Fruit fly (Drosophila melanogaster): ENCODE data around the gene tup.

Gene tup

DNA sequence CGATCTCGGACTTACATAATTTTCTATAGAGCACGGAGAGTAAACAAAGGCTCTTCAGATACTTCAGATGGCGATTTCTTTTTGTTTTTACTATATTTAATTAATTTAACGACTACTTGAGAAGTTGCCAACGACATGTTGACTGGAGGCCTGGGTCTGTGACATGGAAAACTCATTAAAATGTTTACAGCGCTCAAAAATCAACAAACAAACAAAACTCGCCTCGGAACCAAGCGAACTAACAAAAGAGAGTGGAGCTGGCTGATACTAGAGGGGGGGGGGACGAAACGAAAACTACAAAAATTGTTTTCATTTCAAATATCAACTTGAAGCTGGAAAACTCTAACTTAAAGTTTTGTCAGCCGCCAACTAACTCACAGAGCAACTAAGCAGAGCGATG lies 2.6 kb downstream of the tup start:
- TF ChIP-seq CG10348 (GFP tag; IDR thresholded peaks at IDR 0.05) (no peak), CG17806 (tag; optimal IDR thresholded peaks at IDR 0.05) (no peak), CG4496 (GFP tag; IDR thresholded peaks at IDR 0.05) (no peak), Ets98B (GFP tag; IDR thresholded peaks at IDR 0.05) (no peak), Snoo (tag; optimal IDR thresholded peaks at IDR 0.05) (no peak), Pif1B (GFP tag; optimal IDR thresholded peaks at IDR 0.05) (no peak), D1 (tag; optimal IDR thresholded peaks at IDR 0.05) (no peak), rn (GFP tag; IDR thresholded peaks at IDR 0.05) (no peak), EcR (GFP tag; optimal IDR thresholded peaks at IDR 0.05) (no peak), fd96Ca (GFP tag; IDR thresholded peaks at IDR 0.05) (no peak), CG8301 (tag; optimal IDR thresholded peaks at IDR 0.05) (no peak), CG12605 (GFP tag; IDR thresholded peaks at IDR 0.05) (no peak), CG32121 (GFP tag; IDR thresholded peaks at IDR 0.05) (no peak), CG13204 (GFP tag; optimal IDR thresholded peaks at IDR 0.05) (no peak), CG14655 (GFP tag; optimal IDR thresholded peaks at IDR 0.05) (no peak), CG8159 (tag; optimal IDR thresholded peaks at IDR 0.05) (no peak), Pif1A (GFP tag; optimal IDR thresholded peaks at IDR 0.05) (no peak), CG34367 (tag; optimal IDR thresholded peaks at IDR 0.05) (no peak), CG15710 (tag; optimal IDR thresholded peaks at IDR 0.05) (no peak), gl (tag; optimal IDR thresholded peaks at IDR 0.05) (no peak)

DNA sequence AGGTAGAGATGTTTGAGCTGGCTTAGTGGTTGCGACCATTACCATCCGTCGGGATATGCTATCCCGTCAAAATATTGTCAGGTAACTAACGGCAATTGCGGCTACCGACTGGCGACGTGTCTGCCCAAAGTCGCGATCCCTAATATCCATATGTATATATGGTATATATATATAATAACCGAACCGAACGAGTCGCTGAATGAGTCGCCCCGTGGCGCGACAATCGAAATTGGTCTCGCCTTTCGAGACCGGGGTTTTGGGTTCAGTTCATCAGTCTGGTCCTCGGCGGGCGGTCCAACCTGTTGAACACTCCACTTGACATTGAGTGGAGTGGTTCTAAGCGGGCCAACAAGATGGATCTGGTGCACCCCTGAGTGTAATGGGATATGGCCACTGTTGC lies 5.8 kb downstream of the tup start:
- TF ChIP-seq CG12605 (GFP tag; IDR thresholded peaks at IDR 0.05): no peak
- TF ChIP-seq Pif1A (GFP tag; optimal IDR thresholded peaks at IDR 0.05): no peak
- TF ChIP-seq Snoo (tag; optimal IDR thresholded peaks at IDR 0.05): no peak
- TF ChIP-seq Pif1B (GFP tag; optimal IDR thresholded peaks at IDR 0.05): no peak
- no peak for TF ChIP-seq CG34367 (tag; optimal IDR thresholded peaks at IDR 0.05)
- no peak for TF ChIP-seq gl (tag; optimal IDR thresholded peaks at IDR 0.05)
- no peak for TF ChIP-seq EcR (GFP tag; optimal IDR thresholded peaks at IDR 0.05)
- TF ChIP-seq CG14655 (GFP tag; optimal IDR thresholded peaks at IDR 0.05): no peak
- TF ChIP-seq CG8301 (tag; optimal IDR thresholded peaks at IDR 0.05): no peak
- TF ChIP-seq CG17806 (tag; optimal IDR thresholded peaks at IDR 0.05): no peak
- no peak for TF ChIP-seq Ets98B (GFP tag; IDR thresholded peaks at IDR 0.05)
- TF ChIP-seq CG9948 (tag; optimal IDR thresholded peaks at IDR 0.05): no peak

DNA sequence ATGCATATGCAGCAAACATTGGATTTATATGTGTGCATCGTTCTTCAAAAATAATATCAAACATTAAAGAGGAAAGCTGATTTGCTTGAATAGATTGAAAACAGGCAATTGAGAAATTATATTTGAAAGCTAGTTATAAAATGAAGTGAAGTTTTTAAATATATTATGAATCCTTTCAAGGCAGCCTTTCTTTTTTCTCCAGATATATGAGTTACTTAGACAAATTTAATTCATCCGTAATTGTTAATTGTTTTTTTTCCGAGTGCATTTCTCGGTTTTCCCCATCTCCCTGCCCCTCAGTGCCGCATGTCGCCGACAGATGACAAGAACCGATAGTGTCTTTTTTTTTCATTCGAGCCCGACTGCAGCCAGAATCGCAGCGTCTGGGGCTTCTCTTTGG lies 9.2 kb downstream of the tup start:
- TF ChIP-seq CG9948 (tag; optimal IDR thresholded peaks at IDR 0.05) (no peak), CG13204 (GFP tag; optimal IDR thresholded peaks at IDR 0.05) (no peak), CG12605 (GFP tag; IDR thresholded peaks at IDR 0.05) (no peak), CG34367 (tag; optimal IDR thresholded peaks at IDR 0.05) (peak; percentile 2), D1 (tag; optimal IDR thresholded peaks at IDR 0.05) (no peak)

DNA sequence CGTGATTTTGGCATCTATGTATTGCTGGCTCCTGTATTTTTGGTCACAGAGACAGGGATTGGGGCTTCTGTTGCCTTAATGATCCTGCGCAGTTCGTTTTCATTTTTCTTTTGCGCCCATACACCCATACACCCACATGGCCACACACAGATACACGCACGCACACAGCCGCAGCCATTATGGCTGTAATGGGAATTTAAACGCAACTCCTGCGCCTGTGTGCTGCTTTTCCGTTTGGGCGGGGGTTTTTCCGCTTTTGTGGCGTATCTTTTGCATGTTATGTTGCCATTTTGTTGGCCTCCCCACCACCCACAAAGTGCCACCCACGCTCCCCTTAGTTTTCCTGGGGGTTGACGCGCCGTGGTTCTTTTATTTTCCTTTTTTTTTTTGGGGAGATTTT lies 13.2 kb downstream of the tup start:
- TF ChIP-seq gl (tag; optimal IDR thresholded peaks at IDR 0.05) (no peak), rn (GFP tag; IDR thresholded peaks at IDR 0.05) (no peak), Pif1A (GFP tag; optimal IDR thresholded peaks at IDR 0.05) (no peak), D1 (tag; optimal IDR thresholded peaks at IDR 0.05) (no peak), EcR (GFP tag; optimal IDR thresholded peaks at IDR 0.05) (no peak), CG13204 (GFP tag; optimal IDR thresholded peaks at IDR 0.05) (no peak), CG17806 (tag; optimal IDR thresholded peaks at IDR 0.05) (no peak), CG4496 (GFP tag; IDR thresholded peaks at IDR 0.05) (no peak), Pif1B (GFP tag; optimal IDR thresholded peaks at IDR 0.05) (no peak), CG34367 (tag; optimal IDR thresholded peaks at IDR 0.05) (no peak), CG32121 (GFP tag; IDR thresholded peaks at IDR 0.05) (no peak)

DNA sequence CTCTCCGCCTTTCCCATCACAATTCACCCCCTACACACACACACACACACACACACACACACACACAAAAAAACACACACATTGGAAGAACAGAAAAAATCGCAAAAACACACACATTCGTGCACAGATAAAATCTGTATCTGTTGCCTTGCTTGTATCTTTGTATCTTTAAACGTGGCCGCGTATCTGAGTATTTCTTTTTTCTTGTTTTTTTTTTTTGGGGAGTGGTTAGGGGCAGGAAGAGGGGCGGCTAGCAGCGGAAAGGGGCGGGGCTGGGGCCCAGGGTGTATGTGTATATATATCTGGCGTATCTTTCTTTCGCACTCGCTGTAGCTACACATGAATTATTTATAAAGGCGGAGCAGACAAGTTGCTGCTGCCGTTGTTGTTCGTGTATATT lies 14.5 kb downstream of the tup start:
- TF ChIP-seq CG14655 (GFP tag; optimal IDR thresholded peaks at IDR 0.05) (no peak), CG34367 (tag; optimal IDR thresholded peaks at IDR 0.05) (peak; percentile 15), CG4496 (GFP tag; IDR thresholded peaks at IDR 0.05) (peak; percentile 33; the same call in 1 of the 3 replicates), Pif1B (GFP tag; optimal IDR thresholded peaks at IDR 0.05) (no peak), gl (tag; optimal IDR thresholded peaks at IDR 0.05) (peak; percentile 3), CG8159 (tag; optimal IDR thresholded peaks at IDR 0.05) (no peak), CG13204 (GFP tag; optimal IDR thresholded peaks at IDR 0.05) (no peak), CG15710 (tag; optimal IDR thresholded peaks at IDR 0.05) (no peak), CG17806 (tag; optimal IDR thresholded peaks at IDR 0.05) (no peak), Snoo (tag; optimal IDR thresholded peaks at IDR 0.05) (peak; percentile 20), Ets98B (GFP tag; IDR thresholded peaks at IDR 0.05) (0 out of 2 replicates have a peak, but pooled peaks have one; percentile 11), CG12605 (GFP tag; IDR thresholded peaks at IDR 0.05) (no peak), Pif1A (GFP tag; optimal IDR thresholded peaks at IDR 0.05) (no peak)

DNA sequence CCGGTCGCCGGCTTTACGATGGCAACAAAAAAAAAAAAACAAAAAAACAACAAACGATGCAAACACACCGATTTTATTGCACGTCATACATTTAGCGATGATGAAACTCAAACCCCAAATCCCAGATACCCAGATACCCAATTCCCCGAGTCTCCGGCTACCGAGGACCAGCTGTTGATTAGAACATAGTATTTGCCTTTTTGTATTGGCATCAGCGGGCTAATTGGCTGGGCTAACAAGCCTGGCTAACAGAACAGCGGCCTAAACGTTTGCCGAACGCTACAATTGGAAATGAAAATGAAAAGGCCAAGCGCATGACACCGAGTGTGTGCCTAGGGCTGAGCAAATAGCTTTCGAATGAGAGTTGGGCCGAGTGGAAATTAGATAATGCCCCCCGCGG lies 16.1 kb downstream of the tup start:
- TF ChIP-seq gl (tag; optimal IDR thresholded peaks at IDR 0.05) (no peak), Pif1B (GFP tag; optimal IDR thresholded peaks at IDR 0.05) (no peak), CG4496 (GFP tag; IDR thresholded peaks at IDR 0.05) (no peak), D1 (tag; optimal IDR thresholded peaks at IDR 0.05) (no peak)

DNA sequence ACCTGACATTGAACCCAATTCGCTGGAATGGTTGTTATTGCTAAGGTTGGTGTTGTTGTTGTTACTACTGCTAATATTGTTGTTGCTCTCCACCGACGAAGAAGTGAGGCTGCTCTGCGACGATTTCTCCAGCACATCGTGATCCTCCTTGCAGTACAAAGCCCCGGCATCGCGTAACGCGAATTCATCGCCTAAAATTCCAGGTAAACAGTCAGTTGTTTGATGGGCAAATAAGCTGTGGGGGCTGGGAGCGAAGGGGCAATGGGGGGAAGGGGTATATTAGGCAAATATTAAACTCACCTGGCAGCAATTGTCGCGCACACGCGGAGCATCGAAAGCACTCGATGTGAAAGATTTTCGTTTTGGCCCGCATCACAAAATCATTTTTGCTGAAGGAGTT lies 17.0 kb downstream of the tup start:
- no peak for TF ChIP-seq EcR (GFP tag; optimal IDR thresholded peaks at IDR 0.05)
- no peak for TF ChIP-seq D1 (tag; optimal IDR thresholded peaks at IDR 0.05)
- no peak for TF ChIP-seq Pif1A (GFP tag; optimal IDR thresholded peaks at IDR 0.05)
- no peak for TF ChIP-seq CG17806 (tag; optimal IDR thresholded peaks at IDR 0.05)
- no peak for TF ChIP-seq CG32121 (GFP tag; IDR thresholded peaks at IDR 0.05)
- TF ChIP-seq rn (GFP tag; IDR thresholded peaks at IDR 0.05): no peak
- TF ChIP-seq CG4496 (GFP tag; IDR thresholded peaks at IDR 0.05): no peak
- TF ChIP-seq CG13204 (GFP tag; optimal IDR thresholded peaks at IDR 0.05): no peak
- TF ChIP-seq CG9948 (tag; optimal IDR thresholded peaks at IDR 0.05): no peak
- no peak for TF ChIP-seq CG14655 (GFP tag; optimal IDR thresholded peaks at IDR 0.05)
- no peak for TF ChIP-seq fd96Ca (GFP tag; IDR thresholded peaks at IDR 0.05)

Measured in whole organism, pupa.